Worm (Caenorhabditis elegans) whole organism, young adult: Measurements from ENCODE around the gene ttr-8.
A peak's percentile ranks its signal among the peaks of the same experiment; 100 is the strongest.
"Not testable (repeated sequence)": the region's sequence is repeated elsewhere in the genome, so short reads cannot be mapped to it uniquely, and the experiment has no call there.

Source experiments
- B0035.1 ChIP-seq: sonication (generic microtip); optimal IDR thresholded peaks from 2 replicates; lab custom pipeline; 2016; ENCODE audit warnings: missing genetic modification characterization, mild to moderate bottlenecking, missing compliant biosample characterization, missing genotype, missing genetic modification reagents
- F57A8.1 ChIP-seq: fragments of 200-800 bp; sonication (Bioruptor generic); optimal IDR thresholded peaks from 2 replicates; lab custom pipeline; 2018; ENCODE audit warnings: mild to moderate bottlenecking, missing genetic modification characterization, moderate library complexity, missing compliant biosample characterization
- K11D2.4 ChIP-seq: fragments of 200-800 bp; sonication (Bioruptor generic); IDR thresholded peaks from 2 replicates; pipeline ENCODE4 v1.3.6; 2022; ENCODE audit warnings: missing genetic modification reagents, missing genetic modification characterization, missing compliant biosample characterization
- Y53F4B.3 ChIP-seq: fragments of 200-800 bp; sonication (Bioruptor generic); IDR thresholded peaks from 2 replicates; pipeline ENCODE4 v1.3.6; 2022; ENCODE audit warnings: missing genetic modification reagents, missing genetic modification characterization, missing compliant biosample characterization
- Y53G8AR.9 ChIP-seq: fragments of 200-800 bp; sonication (Bioruptor generic); conservative IDR thresholded peaks from 2 replicates; pipeline ENCODE4 v1.3.6; 2022; ENCODE audit warnings: missing genetic modification reagents, missing genetic modification characterization, missing compliant biosample characterization
- Y56A3A.18 ChIP-seq: fragments of 200-800 bp; sonication (Bioruptor generic); IDR thresholded peaks from 2 replicates; pipeline ENCODE4 v1.3.6; 2022; ENCODE audit warnings: missing genetic modification reagents, missing genetic modification characterization, missing compliant biosample characterization
- Y67H2A.10 ChIP-seq: fragments of 200-800 bp; sonication (Bioruptor generic); conservative IDR thresholded peaks from 2 replicates; pipeline ENCODE4 v1.3.6; 2022; ENCODE audit warnings: missing genetic modification reagents, missing genetic modification characterization, missing compliant biosample characterization
- Y79H2A.3 ChIP-seq: fragments of 200-800 bp; sonication (Bioruptor generic); conservative IDR thresholded peaks from 2 replicates; pipeline ENCODE4 v1.3.6; 2022; ENCODE audit warnings: missing genetic modification reagents, missing genetic modification characterization, missing compliant biosample characterization
- attf-5 ChIP-seq: fragments of 200-800 bp; sonication (Bioruptor generic); optimal IDR thresholded peaks from 2 replicates; lab custom pipeline; 2018; ENCODE audit warnings: mild to moderate bottlenecking, missing genetic modification characterization, missing compliant biosample characterization
- attf-6 ChIP-seq: fragments of 200-800 bp; sonication (Bioruptor generic); IDR thresholded peaks from 2 replicates; pipeline ENCODE4 v1.3.6; 2022; ENCODE audit warnings: missing genetic modification reagents, missing genetic modification characterization, missing compliant biosample characterization
- bed-1 ChIP-seq: fragments of 200-800 bp; sonication (Bioruptor generic); IDR thresholded peaks from 2 replicates; pipeline ENCODE4 v1.3.6; 2022; ENCODE audit warnings: missing genetic modification reagents, missing genetic modification characterization, missing compliant biosample characterization
- ccch-3 ChIP-seq: fragments of 200-800 bp; sonication (Bioruptor generic); optimal IDR thresholded peaks from 2 replicates; lab custom pipeline; 2018; ENCODE audit warnings: mild to moderate bottlenecking, missing genetic modification characterization, missing compliant biosample characterization
- cebp-2 ChIP-seq: fragments of 200-800 bp; sonication (Bioruptor generic); IDR thresholded peaks from 2 replicates; pipeline ENCODE4 v1.3.6; 2022; ENCODE audit warnings: missing genetic modification characterization, missing compliant biosample characterization
- ceh-100 ChIP-seq: fragments of 200-800 bp; sonication (Bioruptor generic); IDR thresholded peaks from 2 replicates; pipeline ENCODE4 v1.3.6; 2022; ENCODE audit warnings: missing genetic modification reagents, missing genetic modification characterization, missing compliant biosample characterization
- ceh-27 ChIP-seq: fragments of 200-800 bp; sonication (Bioruptor generic); optimal IDR thresholded peaks from 2 replicates; lab custom pipeline; 2018; ENCODE audit warnings: mild to moderate bottlenecking, missing genetic modification characterization, moderate library complexity, missing compliant biosample characterization
- chd-7 ChIP-seq: sonication (generic microtip); optimal IDR thresholded peaks from 2 replicates; lab custom pipeline; 2016; ENCODE audit warnings: mild to moderate bottlenecking, missing genetic modification characterization, moderate library complexity, missing compliant biosample characterization
- dpl-1 ChIP-seq: fragments of 150-350 bp; optimal IDR thresholded peaks from 2 replicates; lab custom pipeline; 2014; ENCODE audit warnings: missing biosample characterization, missing genetic modification reagents, missing genetic modification characterization
- egl-18 ChIP-seq: fragments of 200-800 bp; sonication (Bioruptor generic); IDR thresholded peaks from 2 replicates; pipeline ENCODE4 v1.3.6; 2022; ENCODE audit warnings: missing genetic modification reagents, missing genetic modification characterization, missing compliant biosample characterization
- egrh-3 ChIP-seq: fragments of 200-800 bp; sonication (Bioruptor generic); IDR thresholded peaks from 2 replicates; pipeline ENCODE4 v1.3.6; 2022; ENCODE audit warnings: missing genetic modification reagents, missing genetic modification characterization, missing compliant biosample characterization
- ekl-4 ChIP-seq: fragments of 200-800 bp; sonication (Bioruptor generic); IDR thresholded peaks from 2 replicates; pipeline ENCODE4 v1.3.6; 2022; ENCODE audit warnings: missing genetic modification reagents, missing genetic modification characterization, missing compliant biosample characterization
- ets-4 ChIP-seq: fragments of 200-800 bp; sonication (Bioruptor generic); optimal IDR thresholded peaks from 2 replicates; lab custom pipeline; 2018; ENCODE audit warnings: mild to moderate bottlenecking, missing genetic modification characterization, missing compliant biosample characterization
- fkh-3 ChIP-seq: sonication (generic microtip); optimal IDR thresholded peaks from 2 replicates; lab custom pipeline; 2016; ENCODE audit warnings: mild to moderate bottlenecking, missing genetic modification characterization, missing compliant biosample characterization
- lin-35 ChIP-seq, 3 experiments: fragments of 150-350 bp in 2 of 3; sonication (generic microtip) in 1 of 3; optimal IDR thresholded peaks; 2 replicates each; lab custom pipeline; 2014 to 2018; ENCODE audit warnings: missing biosample characterization in 3 of 3, missing genetic modification characterization in 3 of 3, missing genetic modification reagents in 3 of 3
- lin-54 ChIP-seq: fragments of 200-800 bp; sonication (Bioruptor generic); optimal IDR thresholded peaks from 2 replicates; lab custom pipeline; 2018; ENCODE audit warnings: mild to moderate bottlenecking, missing genetic modification characterization, missing compliant biosample characterization
- lir-1 ChIP-seq: fragments of 200-800 bp; sonication (Bioruptor generic); conservative IDR thresholded peaks from 2 replicates; pipeline ENCODE4 v1.3.6; 2022; ENCODE audit warnings: missing genetic modification reagents, missing genetic modification characterization, missing compliant biosample characterization
- lsy-27 ChIP-seq: sonication (generic microtip); optimal IDR thresholded peaks from 2 replicates; lab custom pipeline; 2017; ENCODE audit warnings: missing genetic modification characterization, mild to moderate bottlenecking, missing compliant biosample characterization, antibody characterized with exemption, missing genotype, borderline replicate concordance; ENCODE audit not compliant: insufficient read depth
- madf-8 ChIP-seq: fragments of 200-800 bp; sonication (Bioruptor generic); conservative IDR thresholded peaks from 2 replicates; pipeline ENCODE4 v1.3.6; 2022; ENCODE audit warnings: missing genetic modification reagents, missing genetic modification characterization, missing compliant biosample characterization
- mel-28 ChIP-seq: sonication (generic microtip); optimal IDR thresholded peaks from 2 replicates; lab custom pipeline; 2016; ENCODE audit warnings: borderline replicate concordance, mild to moderate bottlenecking, missing genetic modification characterization, missing compliant biosample characterization
- nfyb-1 ChIP-seq: fragments of 200-800 bp; sonication (Bioruptor generic); IDR thresholded peaks from 2 replicates; pipeline ENCODE4 v1.3.6; 2022; ENCODE audit warnings: missing genetic modification reagents, missing genetic modification characterization, missing compliant biosample characterization
- nhr-90 ChIP-seq: sonication (generic microtip); optimal IDR thresholded peaks from 2 replicates; lab custom pipeline; 2016; ENCODE audit warnings: missing genotype, mild to moderate bottlenecking, missing genetic modification characterization, missing compliant biosample characterization
- repo-1 ChIP-seq: sonication (generic microtip); optimal IDR thresholded peaks from 2 replicates; lab custom pipeline; 2017; ENCODE audit warnings: mild to moderate bottlenecking, missing genetic modification characterization, missing compliant biosample characterization
- sdz-38 ChIP-seq: sonication (generic microtip); optimal IDR thresholded peaks from 2 replicates; lab custom pipeline; 2016; ENCODE audit warnings: missing genotype, missing genetic modification characterization, missing compliant biosample characterization
- snpc-4 ChIP-seq, 5 experiments: fragments of 150-350 bp in 1 of 5; sonication (generic microtip) in 4 of 5; optimal IDR thresholded peaks; 2 replicates each; lab custom pipeline; 2014 to 2018; ENCODE audit warnings: missing genetic modification characterization in 5 of 5, missing biosample characterization in 3 of 5, antibody characterized with exemption in 2 of 5, mild to moderate bottlenecking in 2 of 5, missing compliant biosample characterization in 2 of 5, missing genotype in 2 of 5, moderate library complexity in 2 of 5, missing genetic modification reagents in 1 of 5
- sptf-2 ChIP-seq: fragments of 200-800 bp; sonication (Bioruptor generic); optimal IDR thresholded peaks from 2 replicates; lab custom pipeline; 2018; ENCODE audit warnings: mild to moderate bottlenecking, missing genetic modification characterization, missing compliant biosample characterization
- tbp1 ChIP-seq: fragments of 200-800 bp; sonication (Bioruptor generic); optimal IDR thresholded peaks from 2 replicates; lab custom pipeline; 2018; ENCODE audit warnings: mild to moderate bottlenecking, missing genetic modification characterization, missing compliant biosample characterization
- tbx-9 ChIP-seq: sonication (generic microtip); optimal IDR thresholded peaks from 2 replicates; lab custom pipeline; 2016; ENCODE audit warnings: borderline replicate concordance, missing genetic modification characterization, inconsistent platforms, missing compliant biosample characterization
- unc-62 ChIP-seq: fragments of 150-350 bp; optimal IDR thresholded peaks from 2 replicates; lab custom pipeline; 2014; ENCODE audit warnings: missing biosample characterization, missing genetic modification reagents, missing genetic modification characterization
- xnd-1 ChIP-seq: sonication (generic microtip); optimal IDR thresholded peaks from 2 replicates; lab custom pipeline; 2016; ENCODE audit warnings: missing genotype, missing genetic modification reagents, missing genetic modification characterization, missing compliant biosample characterization
- zim-3 ChIP-seq: sonication (generic microtip); optimal IDR thresholded peaks from 2 replicates; lab custom pipeline; 2017; ENCODE audit warnings: mild to moderate bottlenecking, missing genetic modification characterization, moderate library complexity, missing compliant biosample characterization
- ztf-25 ChIP-seq: fragments of 200-800 bp; sonication (Bioruptor generic); IDR thresholded peaks from 2 replicates; pipeline ENCODE4 v1.3.6; 2022; ENCODE audit warnings: missing genetic modification reagents, missing genetic modification characterization, missing compliant biosample characterization
- ztf-28 ChIP-seq: fragments of 200-800 bp; sonication (Bioruptor generic); IDR thresholded peaks from 2 replicates; pipeline ENCODE4 v1.3.6; 2022; ENCODE audit warnings: missing genetic modification reagents, missing genetic modification characterization, missing compliant biosample characterization

Gene ttr-8

DNA sequence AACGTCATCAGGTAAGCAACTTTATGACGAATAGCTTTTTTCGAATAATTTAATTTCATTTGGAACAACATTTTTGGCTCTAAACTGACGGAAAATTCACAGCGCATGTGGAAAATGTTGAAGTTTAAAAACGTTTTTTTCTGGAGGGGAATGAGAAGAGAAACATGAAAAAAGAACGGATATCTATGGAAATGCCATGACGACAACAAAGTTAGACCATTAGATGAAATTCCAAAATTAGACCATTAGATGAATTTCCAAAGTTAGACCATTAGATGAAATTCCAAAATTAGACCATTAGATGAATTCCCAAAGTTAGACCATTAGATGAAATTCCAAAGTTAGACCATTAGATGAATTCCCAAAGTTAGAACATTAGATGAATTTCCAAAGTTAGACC lies 29.3 kb upstream of the ttr-8 start, which contains the start of gene Y80D4G.2:
Y80D4G.2 (minus strand) TSS at position 101 of the 400 bp plus-strand sequence.
- TF ChIP-seq ceh-27 (GFP tag; lab: Kevin White, UChicago); ekl-4 (GFP tag; lab: Robert Waterston, UW); lin-35 (GFP tag; optimal IDR thresholded peaks at IDR 0.05; lab: Kevin White, UChicago): not testable (repeated sequence)

DNA sequence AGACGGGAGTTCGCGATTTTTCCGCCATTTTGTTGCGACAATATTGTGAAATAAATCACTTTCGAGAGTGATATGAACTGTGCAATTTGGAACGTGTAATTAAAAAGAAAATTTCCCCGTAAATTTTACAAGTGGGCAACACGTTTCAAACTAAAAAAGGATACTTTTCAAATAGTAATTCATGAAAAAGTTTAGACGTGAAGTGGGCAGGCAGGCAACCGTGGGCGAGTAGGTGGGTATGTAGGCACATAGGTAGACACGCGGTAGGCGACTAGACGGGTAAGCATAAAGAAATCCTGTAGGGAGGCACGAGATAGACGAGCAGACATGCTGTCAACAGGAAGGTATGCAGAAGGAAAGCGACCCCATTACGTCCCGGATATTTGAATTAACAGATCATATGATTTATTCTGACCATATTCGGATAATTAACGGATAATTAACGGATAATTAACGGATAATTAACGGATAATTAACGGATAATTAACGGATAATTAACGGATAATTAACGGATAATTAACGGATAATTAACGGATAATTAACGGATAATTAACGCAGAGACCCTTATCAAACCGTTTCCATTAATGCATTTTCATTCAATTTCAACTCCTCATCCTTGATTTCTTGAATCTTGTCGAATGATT lies 28.3 kb upstream of the ttr-8 start, which contains the start of gene R13A5.11:
R13A5.11 (minus strand) TSS at position 51 of the 644 bp plus-strand sequence.
- TF ChIP-seq xnd-1 (tag; lab: Kevin White, UChicago), result no peak
- no peak for TF ChIP-seq bed-1
- no peak for TF ChIP-seq nhr-90 (tag; lab: Kevin White, UChicago)
- TF ChIP-seq zim-3, result no peak
- TF ChIP-seq F57A8.1 (GFP tag; lab: Kevin White, UChicago), result no peak
- no peak for TF ChIP-seq Y67H2A.10 (GFP tag; lab: Robert Waterston, UW)
- no peak for TF ChIP-seq mel-28 (tag; lab: Kevin White, UChicago)
- TF ChIP-seq ceh-100 (GFP tag; lab: Robert Waterston, UW), result no peak
- TF ChIP-seq tbp1 (GFP tag; lab: Kevin White, UChicago), result no peak
- TF ChIP-seq ccch-3 (GFP tag; lab: Kevin White, UChicago), result no peak
- TF ChIP-seq repo-1 (tag; lab: Kevin White, UChicago), result no peak
- no peak for TF ChIP-seq madf-8
- no peak for TF ChIP-seq nfyb-1 (GFP tag; lab: Robert Waterston, UW)
- TF ChIP-seq lir-1 (GFP tag; lab: Robert Waterston, UW), result no peak
- no peak for TF ChIP-seq B0035.1 (tag; lab: Kevin White, UChicago)
- TF ChIP-seq ets-4 (GFP tag; lab: Kevin White, UChicago), result no peak
- TF ChIP-seq attf-5, result no peak
- TF ChIP-seq ekl-4 (GFP tag; lab: Robert Waterston, UW), result no peak

DNA sequence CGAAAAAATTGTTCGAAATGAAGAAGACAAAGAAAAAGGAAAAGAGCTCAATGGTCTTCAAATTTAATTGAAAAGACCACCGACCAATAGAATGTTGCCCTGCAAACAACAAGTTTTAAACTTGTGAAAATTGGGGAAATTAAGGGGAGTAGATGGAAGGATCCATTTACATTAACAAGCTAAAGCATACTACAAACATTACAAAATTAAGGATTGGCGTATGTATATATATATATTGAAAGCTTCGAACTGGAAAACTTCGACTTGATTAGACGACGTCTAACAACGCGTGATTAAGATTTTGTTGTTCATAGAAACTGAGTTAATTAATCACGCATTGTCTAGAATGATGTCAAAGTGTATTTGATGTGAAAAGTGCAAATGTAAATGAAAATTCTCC lies 23.1 kb upstream of the ttr-8 start, which contains the start of gene R13A5.15:
R13A5.15 (minus strand) TSS at position 101 of the 400 bp plus-strand sequence.
- TF ChIP-seq cebp-2 (GFP tag; lab: Robert Waterston, UW) (no peak), Y56A3A.18 (GFP tag; lab: Robert Waterston, UW) (no peak), lsy-27 (tag; lab: Kevin White, UChicago) (no peak), tbx-9 (no peak), fkh-3 (tag; lab: Kevin White, UChicago) (no peak), Y53G8AR.9 (GFP tag; lab: Robert Waterston, UW) (no peak), Y53F4B.3 (GFP tag; lab: Robert Waterston, UW) (no peak)

DNA sequence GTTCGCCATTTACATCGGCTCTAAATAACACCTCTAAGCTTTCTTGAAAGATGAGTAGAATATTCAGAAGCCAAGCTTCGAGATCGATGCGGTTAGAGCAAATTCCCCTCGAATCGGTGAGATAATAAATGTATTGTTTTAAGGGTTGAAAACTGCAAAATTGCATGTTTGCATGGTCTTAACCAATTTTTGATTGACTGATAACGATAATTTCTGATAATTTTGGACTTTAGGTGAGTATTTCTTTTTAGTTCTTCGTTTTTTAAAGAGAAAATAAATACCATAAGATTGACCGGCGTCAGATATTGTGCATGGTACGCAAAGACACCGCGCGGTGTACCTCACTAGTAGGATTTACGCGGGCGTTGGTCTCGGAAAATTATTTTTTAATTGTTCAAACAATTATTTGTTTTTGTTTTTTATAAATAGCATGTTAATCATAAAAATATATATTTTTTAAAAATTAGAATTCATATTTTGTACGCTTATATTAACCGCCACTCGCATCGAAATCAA lies 19.0 kb upstream of the ttr-8 start, which contains the start of gene cup-5:
cup-5 (plus strand) TSS at position 51 of the 516 bp plus-strand sequence.
- TF ChIP-seq lin-54 (GFP tag; lab: Kevin White, UChicago), result peak; percentile 26
- TF ChIP-seq egl-18 (GFP tag; lab: Robert Waterston, UW), result no peak
- no peak for TF ChIP-seq fkh-3 (tag; lab: Kevin White, UChicago)
- TF ChIP-seq chd-7 (tag; lab: Kevin White, UChicago), result no peak
- no peak for TF ChIP-seq tbx-9
- TF ChIP-seq ztf-25 (GFP tag; lab: Robert Waterston, UW), result no peak
- no peak for TF ChIP-seq sptf-2 (GFP tag; lab: Kevin White, UChicago)
- no peak for TF ChIP-seq unc-62 (GFP tag; lab: Kevin White, UChicago)
- TF ChIP-seq egrh-3 (GFP tag; lab: Robert Waterston, UW), result no peak
- TF ChIP-seq zim-3, result no peak
- TF ChIP-seq Y79H2A.3 (GFP tag; lab: Robert Waterston, UW), result no peak
- TF ChIP-seq ekl-4 (GFP tag; lab: Robert Waterston, UW), result no peak
- TF ChIP-seq attf-6 (GFP tag; lab: Robert Waterston, UW), result no peak
- no peak for TF ChIP-seq sdz-38 (tag; lab: Kevin White, UChicago)
- TF ChIP-seq K11D2.4 (GFP tag; lab: Robert Waterston, UW), result no peak
- peak; percentile 37 for TF ChIP-seq dpl-1
- no peak for TF ChIP-seq cebp-2 (GFP tag; lab: Robert Waterston, UW)
- TF ChIP-seq ets-4 (GFP tag; lab: Kevin White, UChicago), result no peak
- TF ChIP-seq ztf-28 (GFP tag; lab: Robert Waterston, UW), result no peak
- peak; percentile 9 for TF ChIP-seq snpc-4 (GFP tag; optimal IDR thresholded peaks at IDR 0.05; lab: Kevin White, UChicago)
- no peak for TF ChIP-seq snpc-4 (tag; optimal IDR thresholded peaks at IDR 0.05; lab: Kevin White, UChicago)
